Fruit fly (Drosophila melanogaster): Measurements from ENCODE around the gene Rab26.

- TF ChIP-seq Dll (optimal IDR thresholded peaks at IDR 0.05) (no peak), EcR (GFP tag; optimal IDR thresholded peaks at IDR 0.05) (no peak), usp (GFP tag; optimal IDR thresholded peaks at IDR 0.05) (no peak), CG8478 (optimal IDR thresholded peaks at IDR 0.05) (no peak), pan (optimal IDR thresholded peaks at IDR 0.05) (no peak)
These were observed 936 bp upstream of the Rab26 start, which contains the start of gene Pc for dm6 chr3L:21317416-21318259.
